Fruit fly (Drosophila melanogaster) S2 (cell line): ENCODE results near the gene Trmt112.

ENCODE experiments used
- CG8478 ChIP-seq: fragments of >200 bp; optimal IDR thresholded peaks from 2 replicates; lab custom pipeline; 2018
- CTCF ChIP-seq, 2 experiments: fragments of >200 bp; optimal IDR thresholded peaks; 2 replicates each; lab custom pipeline; 2018

DNA sequence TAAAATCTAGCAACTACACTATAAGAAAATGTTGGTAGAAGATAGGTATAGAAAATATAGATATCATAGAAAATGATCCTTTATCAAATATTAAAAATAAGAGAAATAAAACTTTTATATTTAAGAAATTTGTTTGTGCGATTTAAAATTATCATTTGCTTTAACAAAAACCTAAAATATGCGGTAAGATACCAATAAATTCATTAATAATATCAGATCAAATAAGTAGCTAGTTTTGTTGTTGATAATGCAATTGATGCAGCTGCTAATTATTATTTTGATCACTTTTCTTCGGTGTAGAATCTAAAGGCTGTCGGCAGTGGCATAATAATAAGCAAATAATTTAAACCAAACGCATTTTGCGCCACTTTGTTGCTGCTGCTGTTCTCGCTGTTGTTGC lies 7.6 kb upstream of the Trmt112 start:
- no peak for TF ChIP-seq CG8478
- TF ChIP-seq CTCF (optimal IDR thresholded peaks at IDR 0.05; lab: Kevin White, UChicago): no peak
